Worm (Caenorhabditis elegans): ENCODE measurements around the gene F21C10.13.

Gene F21C10.13

ce11 chrV:9163897-9164296 lies 41.8 kb downstream of the F21C10.13 start:
- TF ChIP-seq saeg-2 (GFP tag; IDR thresholded peaks at IDR 0.05): no peak
- 0 out of 2 replicates have a peak, but pooled peaks have one; percentile 52 for TF ChIP-seq T26A8.4 (GFP tag; IDR thresholded peaks at IDR 0.05)
- TF ChIP-seq unc-62 (GFP tag; optimal IDR thresholded peaks at IDR 0.05 in 1 of 2): peak in 1 of 2 experiments; percentile 24
- no peak for TF ChIP-seq unc-62 (tag; optimal IDR thresholded peaks at IDR 0.05)
- TF ChIP-seq mes-2 (tag; optimal IDR thresholded peaks at IDR 0.05; ENCODE audit: poor library complexity, severe bottlenecking): peak; percentile 35
- TF ChIP-seq mep-1 (tag; optimal IDR thresholded peaks at IDR 0.05): peak; percentile 39
- no peak for TF ChIP-seq Y48G9A.11 (GFP tag; IDR thresholded peaks at IDR 0.05)
- TF ChIP-seq ama-1 (optimal IDR thresholded peaks at IDR 0.05): peak; percentile 98

ce11 chrV:9165073-9165699 lies 43.1 kb downstream of the F21C10.13 start, which contains the start of gene col-10:
Gene col-10, minus strand, starts transcription at chrV:9165307.
- TF ChIP-seq nhr-25 (tag; optimal IDR thresholded peaks at IDR 0.05; ENCODE audit: borderline replicate concordance, insufficient read depth) (peak; percentile 76), hlh-11 (tag; optimal IDR thresholded peaks at IDR 0.05) (peak; percentile 6), nhr-42 (GFP tag; IDR thresholded peaks at IDR 0.05) (0 out of 2 replicates have a peak, but pooled peaks have one; percentile 18), snpc-1.2 (GFP tag; IDR thresholded peaks at IDR 0.05) (peak; percentile 35; the same call in 1 of the 2 replicates), jun-1 (tag; optimal IDR thresholded peaks at IDR 0.05) (no peak), unc-62 (GFP tag; optimal IDR thresholded peaks at IDR 0.05 in 1 of 2) (peak in 1 of 2 experiments; percentile 66), unc-62 (tag; optimal IDR thresholded peaks at IDR 0.05) (no peak), F37D6.2 (tag; optimal IDR thresholded peaks at IDR 0.05) (no peak), F49E8.2 (tag; optimal IDR thresholded peaks at IDR 0.05; ENCODE audit: borderline replicate concordance) (no peak), mep-1 (tag; optimal IDR thresholded peaks at IDR 0.05) (peak; percentile 3), saeg-2 (GFP tag; IDR thresholded peaks at IDR 0.05) (no peak), ztf-7 (tag; optimal IDR thresholded peaks at IDR 0.05) (no peak), ama-1 (optimal IDR thresholded peaks at IDR 0.05) (peak; percentile 95), madf-5 (GFP tag; IDR thresholded peaks at IDR 0.05) (no peak), unc-130 (GFP tag; optimal IDR thresholded peaks at IDR 0.05) (no peak), ceh-82 (tag; optimal IDR thresholded peaks at IDR 0.05) (no peak), gei-8 (GFP tag; optimal IDR thresholded peaks at IDR 0.05) (no peak), T26A8.4 (GFP tag; IDR thresholded peaks at IDR 0.05) (0 out of 2 replicates have a peak, but pooled peaks have one; percentile 33), nhr-28 (tag; optimal IDR thresholded peaks at IDR 0.05) (peak; percentile 41), daf-12 (tag; optimal IDR thresholded peaks at IDR 0.05) (no peak)

DNA sequence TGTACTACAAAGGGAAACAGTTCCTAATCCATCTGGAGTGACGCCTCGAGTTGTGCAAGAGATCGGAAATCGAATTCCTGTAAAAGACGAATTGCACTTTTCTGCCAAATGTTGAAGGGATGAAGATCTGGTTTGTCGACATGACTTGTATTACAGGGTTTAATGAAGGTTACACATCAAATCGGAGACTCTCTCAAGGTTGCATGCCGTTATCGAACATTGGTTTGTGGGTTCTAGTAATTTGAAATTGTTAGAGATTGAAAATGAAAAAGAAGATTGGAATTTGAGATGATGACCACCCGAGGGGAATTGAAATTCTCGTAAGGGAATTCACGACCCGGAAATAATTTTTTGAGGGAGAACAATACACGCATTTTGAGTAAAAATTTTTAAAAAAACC lies 44.2 kb downstream of the F21C10.13 start:
- TF ChIP-seq nhr-28 (tag; optimal IDR thresholded peaks at IDR 0.05) (peak; percentile 19), unc-62 (GFP tag; optimal IDR thresholded peaks at IDR 0.05 in 1 of 2) (peak in 1 of 2 experiments; percentile 89), unc-62 (tag; optimal IDR thresholded peaks at IDR 0.05) (no peak), aha-1 (tag) (peak; percentile 22), egl-27 (tag; optimal IDR thresholded peaks at IDR 0.05) (no peak), nhr-25 (tag; optimal IDR thresholded peaks at IDR 0.05; ENCODE audit: borderline replicate concordance, insufficient read depth) (peak; percentile 13), sdz-12 (GFP tag; optimal IDR thresholded peaks at IDR 0.05) (no peak)

DNA sequence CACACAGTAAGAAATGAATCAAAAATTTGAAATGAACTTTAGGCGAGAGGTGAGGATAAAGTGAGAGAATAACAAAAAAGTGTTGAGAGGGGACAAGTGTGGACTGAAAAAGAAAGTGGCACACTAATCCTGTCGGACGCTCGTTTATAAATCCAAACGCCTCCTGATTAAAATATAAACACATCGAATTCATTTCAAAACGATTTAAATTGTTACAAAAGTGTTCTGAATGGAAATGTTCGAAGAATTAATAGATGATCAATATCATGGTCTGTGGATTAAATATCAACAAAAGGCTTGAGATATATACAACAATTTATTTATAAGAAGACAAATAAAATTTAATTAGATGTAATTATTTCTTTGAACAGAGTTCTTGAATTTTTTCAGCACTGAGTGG lies 46.0 kb downstream of the F21C10.13 start, which contains the start of gene B0222.11:
Gene B0222.11, minus strand, starts transcription at position 101 of the 400 bp plus-strand sequence.
- TF ChIP-seq tag-97 (GFP tag; IDR thresholded peaks at IDR 0.05) (no peak), dmd-6 (GFP tag; IDR thresholded peaks at IDR 0.05) (no peak)

ce11 chrV:9172989-9173388 lies 50.9 kb downstream of the F21C10.13 start, which contains the start of gene gad-3:
Gene gad-3, minus strand, starts transcription at chrV:9173005.
- TF ChIP-seq ces-1 (GFP tag; optimal IDR thresholded peaks at IDR 0.05) (no peak), egl-27 (tag; optimal IDR thresholded peaks at IDR 0.05) (no peak), dve-1 (tag; optimal IDR thresholded peaks at IDR 0.05; ENCODE audit: insufficient read depth) (peak; percentile 59), zfp-3 (GFP tag; conservative IDR thresholded peaks at IDR 0.05) (no peak), aly-2 (tag; optimal IDR thresholded peaks at IDR 0.05) (no peak), lin-29 (GFP tag; IDR thresholded peaks at IDR 0.05) (no peak), F44E2.7 (GFP tag; IDR thresholded peaks at IDR 0.05) (no peak), nhr-111 (GFP tag; optimal IDR thresholded peaks at IDR 0.05) (no peak), dmd-6 (GFP tag; IDR thresholded peaks at IDR 0.05) (peak; percentile 18; the same call in 1 of the 2 replicates), Y5F2A.4 (GFP tag; optimal IDR thresholded peaks at IDR 0.05) (no peak), pqm-1 (tag; optimal IDR thresholded peaks at IDR 0.05) (peak; percentile 29), nhr-77 (tag; optimal IDR thresholded peaks at IDR 0.05) (peak; percentile 61), Y75B8A.6 (GFP tag; IDR thresholded peaks at IDR 0.05) (no peak), spr-3 (GFP tag; optimal IDR thresholded peaks at IDR 0.05) (no peak), unc-62 (GFP tag; optimal IDR thresholded peaks at IDR 0.05 in 1 of 2) (no peak), unc-62 (tag; optimal IDR thresholded peaks at IDR 0.05) (no peak), lin-1 (GFP tag; IDR thresholded peaks at IDR 0.05) (no peak), ztf-7 (tag; optimal IDR thresholded peaks at IDR 0.05) (no peak), mdt-29 (GFP tag; IDR thresholded peaks at IDR 0.05) (no peak)
